Worm (Caenorhabditis elegans) whole organism, L1 larva: ENCODE measurements around the gene Y38H6C.21.
"Not testable (repeated sequence)": the region's sequence is repeated elsewhere in the genome, so short reads cannot be mapped to it uniquely, and the experiment has no call there.

Source experiments
- C16A3.4 ChIP-seq: fragments of 150-350 bp; optimal IDR thresholded peaks from 2 replicates; lab custom pipeline; 2014; ENCODE audit warnings: missing biosample characterization, missing genetic modification characterization
- C34B4.2 ChIP-seq: sonication (generic microtip); optimal IDR thresholded peaks from 2 replicates; lab custom pipeline; 2017; ENCODE audit warnings: mild to moderate bottlenecking, missing genetic modification characterization, missing compliant biosample characterization
- F16B12.6 ChIP-seq: fragments of 150-350 bp; optimal IDR thresholded peaks from 2 replicates; lab custom pipeline; 2014; ENCODE audit warnings: missing biosample characterization, missing genetic modification characterization
- alr-1 ChIP-seq: fragments of 200-800 bp; sonication (Bioruptor generic); optimal IDR thresholded peaks from 2 replicates; lab custom pipeline; 2018; ENCODE audit warnings: borderline replicate concordance, mild to moderate bottlenecking, missing genetic modification characterization, missing compliant biosample characterization
- blmp-1 ChIP-seq: fragments of 150-350 bp; optimal IDR thresholded peaks from 2 replicates; lab custom pipeline; 2014; ENCODE audit warnings: missing biosample characterization, missing genetic modification characterization
- ceh-63 ChIP-seq: fragments of 200-800 bp; sonication (Bioruptor generic); optimal IDR thresholded peaks from 2 replicates; lab custom pipeline; 2018; ENCODE audit warnings: mild to moderate bottlenecking, missing genetic modification characterization, missing compliant biosample characterization
- ceh-82 ChIP-seq, 3 experiments: fragments of 150-350 bp in 1 of 3; sonication (generic microtip) in 2 of 3; optimal IDR thresholded peaks; 2 replicates each; lab custom pipeline; 2014 to 2017; ENCODE audit warnings: missing biosample characterization in 3 of 3, missing genetic modification characterization in 3 of 3
- dpl-1 ChIP-seq, 3 experiments: fragments of 150-350 bp in 2 of 3; sonication (generic microtip) in 1 of 3; optimal IDR thresholded peaks; 2 replicates each; lab custom pipeline; 2014 to 2017; ENCODE audit warnings: missing biosample characterization in 3 of 3, missing genetic modification characterization in 3 of 3, missing genetic modification reagents in 3 of 3
- efl-1 ChIP-seq, 4 experiments: fragments of 150-350 bp; optimal IDR thresholded peaks in 3 of 4; peaks in 1 of 4; 1 replicate in 1 of 4; 2 replicates in 3 of 4; lab custom pipeline; 2014; ENCODE audit warnings: missing biosample characterization in 2 of 4, missing genetic modification characterization in 2 of 4, missing genetic modification reagents in 2 of 4
- efl-3 ChIP-seq: fragments of 200-800 bp; sonication (Bioruptor generic); optimal IDR thresholded peaks from 2 replicates; lab custom pipeline; 2018; ENCODE audit warnings: mild to moderate bottlenecking, missing genetic modification characterization, missing compliant biosample characterization
- egl-13 ChIP-seq: sonication (generic microtip); optimal IDR thresholded peaks from 2 replicates; lab custom pipeline; 2016; ENCODE audit warnings: missing genotype, missing genetic modification reagents, missing genetic modification characterization, missing compliant biosample characterization
- egl-27 ChIP-seq, 2 experiments: fragments of 150-350 bp in 1 of 2; sonication (generic microtip); optimal IDR thresholded peaks; 3 replicates each; lab custom pipeline; 2017 to 2018; ENCODE audit warnings: missing biosample characterization in 2 of 2, missing genetic modification characterization in 2 of 2, missing genetic modification reagents in 2 of 2
- elt-2 ChIP-seq: sonication (generic microtip); optimal IDR thresholded peaks from 2 replicates; lab custom pipeline; 2016; ENCODE audit warnings: missing genetic modification characterization, mild to moderate bottlenecking, inconsistent platforms, missing compliant biosample characterization, missing genetic modification reagents
- fkh-8 ChIP-seq: sonication (generic microtip); optimal IDR thresholded peaks from 2 replicates; lab custom pipeline; 2016; ENCODE audit warnings: mild to moderate bottlenecking, missing genetic modification characterization, missing compliant biosample characterization
- irx-1 ChIP-seq: sonication (generic microtip); optimal IDR thresholded peaks from 2 replicates; lab custom pipeline; 2016; ENCODE audit warnings: missing genetic modification characterization, missing compliant biosample characterization
- jun-1 ChIP-seq: fragments of 150-350 bp; optimal IDR thresholded peaks from 2 replicates; lab custom pipeline; 2014; ENCODE audit warnings: missing biosample characterization, missing genetic modification reagents, missing genetic modification characterization
- lin-39 ChIP-seq: fragments of 150-350 bp; optimal IDR thresholded peaks from 2 replicates; lab custom pipeline; 2014; ENCODE audit warnings: missing biosample characterization, missing genetic modification reagents, missing genetic modification characterization
- mdl-1 ChIP-seq, 2 experiments: fragments of 150-350 bp; optimal IDR thresholded peaks; 2 replicates each; lab custom pipeline; 2014 to 2017; ENCODE audit warnings: missing biosample characterization in 2 of 2, missing genetic modification characterization in 2 of 2, inconsistent platforms in 1 of 2
- mep-1 ChIP-seq: fragments of 150-350 bp; optimal IDR thresholded peaks from 2 replicates; lab custom pipeline; 2014; ENCODE audit warnings: missing biosample characterization, missing genetic modification characterization
- nhr-11 ChIP-seq: fragments of 150-350 bp; optimal IDR thresholded peaks from 2 replicates; lab custom pipeline; 2014; ENCODE audit warnings: missing biosample characterization, missing genetic modification characterization
- nhr-12 ChIP-seq: sonication (generic microtip); optimal IDR thresholded peaks from 2 replicates; lab custom pipeline; 2017; ENCODE audit warnings: missing biosample characterization, missing genetic modification characterization
- nhr-19 ChIP-seq: fragments of 200-800 bp; sonication (Bioruptor generic); conservative IDR thresholded peaks from 2 replicates; pipeline ENCODE4 v1.3.6; 2022; ENCODE audit warnings: missing genetic modification characterization, missing compliant biosample characterization
- nhr-28 ChIP-seq: fragments of 150-350 bp; optimal IDR thresholded peaks from 2 replicates; lab custom pipeline; 2014; ENCODE audit warnings: missing biosample characterization, missing genetic modification characterization
- nhr-47 ChIP-seq: sonication (generic microtip); optimal IDR thresholded peaks from 2 replicates; lab custom pipeline; 2016; ENCODE audit warnings: mild to moderate bottlenecking, missing genetic modification characterization, moderate library complexity, missing compliant biosample characterization
- nhr-85 ChIP-seq: sonication (generic microtip); peaks from one replicate; lab custom pipeline; 2016; ENCODE audit warnings: missing genetic modification characterization, inconsistent platforms, missing compliant biosample characterization
- pag-3 ChIP-seq: sonication (generic microtip); optimal IDR thresholded peaks from 2 replicates; lab custom pipeline; 2017; ENCODE audit warnings: missing genetic modification characterization, mild to moderate bottlenecking, missing compliant biosample characterization, antibody characterized with exemption, borderline replicate concordance; ENCODE audit not compliant: insufficient read depth
- rnt-1 ChIP-seq: sonication (generic microtip); optimal IDR thresholded peaks from 2 replicates; lab custom pipeline; 2016; ENCODE audit warnings: mild to moderate bottlenecking, missing genetic modification characterization, moderate library complexity, missing compliant biosample characterization
- skn-1 ChIP-seq: fragments of 150-350 bp; optimal IDR thresholded peaks from 2 replicates; lab custom pipeline; 2014; ENCODE audit warnings: missing biosample characterization, missing genetic modification characterization
- vab-15 ChIP-seq: sonication (generic microtip); optimal IDR thresholded peaks from 2 replicates; lab custom pipeline; 2017; ENCODE audit warnings: missing genotype, mild to moderate bottlenecking, missing genetic modification characterization, missing compliant biosample characterization
- xbp-1 ChIP-seq: sonication (generic microtip); optimal IDR thresholded peaks from 2 replicates; lab custom pipeline; 2016; ENCODE audit warnings: missing genetic modification characterization, missing compliant biosample characterization
- zip-4 ChIP-seq: fragments of 200-800 bp; sonication (Bioruptor generic); optimal IDR thresholded peaks from 2 replicates; lab custom pipeline; 2018; ENCODE audit warnings: mild to moderate bottlenecking, missing genetic modification characterization, moderate library complexity, missing compliant biosample characterization

The Y38H6C.21 gene

ce11 chrV:20522219-20522618 is 32.8 kb downstream of the Y38H6C.21 start, which contains the start of the genes Y38H6C.9 and fbxa-150:
Gene Y38H6C.9, minus strand, starts transcription at chrV:20522270.
Gene fbxa-150, plus strand, starts transcription at chrV:20522598.
- peak in 1 of 3 experiments; percentile 19 for TF ChIP-seq dpl-1 (GFP tag; optimal IDR thresholded peaks at IDR 0.05; lab: Kevin White, UChicago)
- no peak for TF ChIP-seq nhr-28 (tag; lab: Kevin White, UChicago)
- TF ChIP-seq skn-1 = peak; percentile 8
- TF ChIP-seq nhr-19 (GFP tag; lab: Robert Waterston, UW) = no peak
- peak; percentile 95 for TF ChIP-seq zip-4 (GFP tag; lab: Kevin White, UChicago)
- TF ChIP-seq F16B12.6 (tag; lab: Kevin White, UChicago) = no peak
- TF ChIP-seq efl-3 (GFP tag; lab: Kevin White, UChicago) = no peak
- TF ChIP-seq jun-1 = no peak
- TF ChIP-seq mep-1 = peak; percentile 45
- no peak for TF ChIP-seq mdl-1 (tag; optimal IDR thresholded peaks at IDR 0.05; lab: Kevin White, UChicago)
- peak; percentile 1 to 25 for TF ChIP-seq efl-1 (optimal IDR thresholded peaks at IDR 0.05; lab: Kevin White, UChicago)
- peak in 1 of 2 experiments; percentile 8 for TF ChIP-seq efl-1 (GFP tag; optimal IDR thresholded peaks at IDR 0.05 in 1 of 2; lab: Kevin White, UChicago)

DNA sequence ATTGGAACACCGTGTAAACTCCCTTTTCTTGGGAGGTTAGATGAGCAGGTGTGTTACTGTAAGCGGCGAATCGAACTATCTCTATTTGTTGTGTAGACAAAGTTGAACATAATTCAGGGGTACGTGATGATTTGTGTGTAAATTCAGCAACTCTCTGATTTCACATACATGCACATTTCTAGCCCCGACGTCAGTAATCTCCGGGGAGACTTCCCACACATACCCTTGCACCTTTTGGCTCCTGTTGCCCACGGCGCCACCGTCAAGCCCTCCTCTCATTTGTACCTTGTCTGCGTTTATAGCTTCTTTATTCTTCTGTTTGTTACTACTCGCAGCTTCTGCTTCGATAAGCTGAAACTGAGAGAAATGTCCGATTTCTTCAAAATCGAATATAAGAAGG is 36.1 kb downstream of the Y38H6C.21 start, which contains the start of gene Y38H6C.25:
TSS of gene Y38H6C.25 (plus strand) at position 301 of the 400 bp plus-strand sequence.
- TF ChIP-seq nhr-12 (tag; lab: Kevin White, UChicago) = no peak
- TF ChIP-seq fkh-8 (tag; lab: Kevin White, UChicago) = no peak
- no peak for TF ChIP-seq xbp-1
- TF ChIP-seq C16A3.4 (tag; lab: Kevin White, UChicago) = no peak
- TF ChIP-seq blmp-1 (tag; lab: Kevin White, UChicago) = no peak
- TF ChIP-seq egl-27 (tag; optimal IDR thresholded peaks at IDR 0.05; lab: Kevin White, UChicago) = no peak
- no peak for TF ChIP-seq skn-1
- no peak for TF ChIP-seq ceh-82 (tag; optimal IDR thresholded peaks at IDR 0.05; lab: Kevin White, UChicago)
- no peak for TF ChIP-seq alr-1 (tag; lab: Kevin White, UChicago)
- TF ChIP-seq nhr-19 (GFP tag; lab: Robert Waterston, UW) = no peak
- TF ChIP-seq nhr-47 (tag; lab: Kevin White, UChicago) = no peak
- no peak for TF ChIP-seq pag-3 (tag; lab: Kevin White, UChicago)
- TF ChIP-seq lin-39 (tag; lab: Kevin White, UChicago) = no peak

DNA sequence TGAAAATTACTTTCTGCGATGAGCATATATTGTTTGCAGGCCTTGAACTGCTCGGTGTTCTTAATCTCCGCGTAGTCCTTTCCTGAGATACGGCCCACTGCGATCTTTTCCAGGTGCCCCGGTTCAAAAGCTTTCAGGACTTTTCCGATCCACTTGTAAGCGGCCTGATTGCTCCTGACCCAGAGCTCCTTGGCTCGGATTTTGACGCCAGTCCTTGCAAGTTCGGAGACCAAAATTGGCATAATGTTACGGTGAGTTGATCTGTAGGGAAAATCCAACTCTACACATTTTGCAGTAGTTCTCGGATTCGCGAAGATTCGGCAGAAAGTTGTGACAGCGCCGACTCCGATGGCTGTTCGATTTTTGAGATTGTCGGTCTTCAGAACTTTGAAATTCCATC is 38.1 kb downstream of the Y38H6C.21 start:
- TF ChIP-seq vab-15 (tag; lab: Kevin White, UChicago) = no peak
- TF ChIP-seq nhr-85 (tag; lab: Kevin White, UChicago) = peak; percentile 37
- no peak for TF ChIP-seq egl-13
- TF ChIP-seq ceh-82 (tag; optimal IDR thresholded peaks at IDR 0.05; lab: Kevin White, UChicago) = no peak

ce11 chrV:20514483-20514882 is 40.6 kb downstream of the Y38H6C.21 start:
- no peak for TF ChIP-seq ceh-82 (tag; optimal IDR thresholded peaks at IDR 0.05; lab: Kevin White, UChicago)
- no peak for TF ChIP-seq irx-1 (tag; lab: Kevin White, UChicago)
- TF ChIP-seq C34B4.2 (tag; lab: Kevin White, UChicago) = no peak
- TF ChIP-seq ceh-63 (GFP tag; lab: Kevin White, UChicago) = no peak
- TF ChIP-seq elt-2 (tag; lab: Kevin White, UChicago) = peak; percentile 6

- TF ChIP-seq rnt-1, nhr-11, blmp-1 (tag; lab: Kevin White, UChicago): not testable (repeated sequence)
- TF ChIP-seq, all 84 proteins: peak for 0; not testable (repeated sequence) for 84
These were observed 41.4 kb downstream of the Y38H6C.21 start, which contains the start of gene Y38H6C.8 for ce11 chrV:20513661-20514060. Gene Y38H6C.8, plus strand, starts transcription at chrV:20513961.
